Worm (Caenorhabditis elegans): ENCODE data around the gene srh-240.
A peak's percentile ranks its signal among the peaks of the same experiment; 100 is the strongest.

Gene srh-240

DNA sequence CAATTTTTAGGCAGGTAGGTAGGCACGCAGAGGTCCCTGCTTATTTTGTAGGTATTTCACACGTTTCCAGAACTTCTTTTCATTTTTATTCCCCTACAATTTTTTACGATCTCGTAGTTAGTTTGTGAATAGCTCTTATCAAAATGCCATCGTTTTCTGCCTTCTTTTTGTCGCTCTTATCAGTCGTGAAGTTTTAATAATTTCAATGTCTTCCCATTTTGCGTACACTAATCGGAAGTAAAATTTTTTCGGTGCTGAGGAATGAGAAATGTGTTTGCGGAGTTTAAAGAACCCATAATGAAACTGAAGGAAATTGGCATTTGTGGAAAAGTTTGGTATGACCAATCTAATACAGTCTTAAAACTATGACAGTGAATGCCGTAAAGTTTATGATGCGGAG, 15.4 kb downstream of the srh-240 start:
- TF ChIP-seq jun-1 (tag; optimal IDR thresholded peaks at IDR 0.05) (peak; percentile 59), fkh-2 (tag; optimal IDR thresholded peaks at IDR 0.05) (no peak), elt-2 (tag; optimal IDR thresholded peaks at IDR 0.05) (peak; percentile 84), pqm-1 (tag; optimal IDR thresholded peaks at IDR 0.05) (peak; percentile 49)

- TF ChIP-seq hmg-11 (tag; optimal IDR thresholded peaks at IDR 0.05) (no peak), elt-2 (tag; optimal IDR thresholded peaks at IDR 0.05) (peak; percentile 57)
Observed at ce11 chrV:2881016-2881415, 16.0 kb downstream of the srh-240 start, which contains the start of gene ifc-1. Gene ifc-1 (plus strand): TSS chrV:2881393.

ce11 chrV:2881565-2881964, 16.6 kb downstream of the srh-240 start:
- TF ChIP-seq pqm-1 (tag; optimal IDR thresholded peaks at IDR 0.05) (peak; percentile 10), elt-2 (tag; optimal IDR thresholded peaks at IDR 0.05) (peak; percentile 40), lsy-12 (tag; optimal IDR thresholded peaks at IDR 0.05) (no peak), ceh-9 (tag; optimal IDR thresholded peaks at IDR 0.05) (no peak)

ce11 chrV:2883097-2883496, 18.1 kb downstream of the srh-240 start:
- TF ChIP-seq pqm-1 (tag; optimal IDR thresholded peaks at IDR 0.05) (no peak), ceh-28 (tag; optimal IDR thresholded peaks at IDR 0.05) (no peak), mml-1 (tag; optimal IDR thresholded peaks at IDR 0.05) (no peak), lin-39 (tag; optimal IDR thresholded peaks at IDR 0.05) (no peak), elt-1 (tag; optimal IDR thresholded peaks at IDR 0.05) (no peak)

- no peak for TF ChIP-seq lsy-12 (tag; optimal IDR thresholded peaks at IDR 0.05)
- no peak for TF ChIP-seq ztf-11 (tag; optimal IDR thresholded peaks at IDR 0.05)
- no peak for TF ChIP-seq elt-3 (tag; optimal IDR thresholded peaks at IDR 0.05)
- no peak for TF ChIP-seq nhr-76 (tag; optimal IDR thresholded peaks at IDR 0.05)
- no peak for TF ChIP-seq nfya-1 (tag; optimal IDR thresholded peaks at IDR 0.05; ENCODE audit: insufficient read depth)
- no peak for TF ChIP-seq nhr-77 (tag; optimal IDR thresholded peaks at IDR 0.05)
- no peak for TF ChIP-seq lin-39 (tag; optimal IDR thresholded peaks at IDR 0.05)
- no peak for TF ChIP-seq ceh-28 (tag; optimal IDR thresholded peaks at IDR 0.05)
- no peak for TF ChIP-seq zag-1 (tag; optimal IDR thresholded peaks at IDR 0.05)
- TF ChIP-seq elt-2 (tag; optimal IDR thresholded peaks at IDR 0.05), result no peak
- no peak for TF ChIP-seq aly-2 (tag; optimal IDR thresholded peaks at IDR 0.05)
- TF ChIP-seq skn-1 (tag; optimal IDR thresholded peaks at IDR 0.05), result no peak
- no peak for TF ChIP-seq egl-5 (tag; optimal IDR thresholded peaks at IDR 0.05)
- no peak for TF ChIP-seq ztf-4 (tag; optimal IDR thresholded peaks at IDR 0.05)
- no peak for TF ChIP-seq ceh-9 (tag; optimal IDR thresholded peaks at IDR 0.05)
- TF ChIP-seq ceh-82 (tag; optimal IDR thresholded peaks at IDR 0.05), result no peak
- TF ChIP-seq fkh-2 (tag; optimal IDR thresholded peaks at IDR 0.05), result no peak
- no peak for TF ChIP-seq egl-27 (tag; optimal IDR thresholded peaks at IDR 0.05)
- TF ChIP-seq nhr-237 (tag; optimal IDR thresholded peaks at IDR 0.05), result no peak
- TF ChIP-seq jun-1 (tag; optimal IDR thresholded peaks at IDR 0.05), result no peak
Observed at ce11 chrV:2884411-2884810, 19.4 kb downstream of the srh-240 start, which contains the start of gene sre-24. Gene sre-24 (plus strand): TSS chrV:2884711.

DNA sequence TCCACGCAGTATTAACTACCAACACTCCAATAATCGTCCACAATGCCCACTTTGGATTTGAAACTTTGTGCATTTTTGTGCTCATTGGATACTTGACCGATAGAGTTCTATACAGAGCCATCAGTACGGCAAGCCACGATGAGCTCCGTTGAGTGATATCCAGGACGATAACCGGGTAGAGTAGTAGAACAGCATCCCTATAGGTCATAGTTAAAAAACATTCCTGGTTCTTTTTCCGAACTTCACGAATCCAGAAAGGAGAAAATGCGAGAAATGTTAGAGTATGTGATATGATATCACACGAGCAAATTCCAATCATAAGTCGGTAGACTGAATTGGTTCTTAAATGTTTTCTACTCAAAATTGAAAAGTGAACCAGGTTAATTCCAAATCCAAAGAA, 23.3 kb downstream of the srh-240 start:
- no peak for TF ChIP-seq mml-1 (tag; optimal IDR thresholded peaks at IDR 0.05)
- no peak for TF ChIP-seq R02D3.7 (tag; optimal IDR thresholded peaks at IDR 0.05)
- no peak for TF ChIP-seq elt-3 (tag; optimal IDR thresholded peaks at IDR 0.05)
- TF ChIP-seq lin-39 (tag; optimal IDR thresholded peaks at IDR 0.05), result no peak
- TF ChIP-seq lin-15B (tag; optimal IDR thresholded peaks at IDR 0.05), result no peak
- TF ChIP-seq aly-2 (tag; optimal IDR thresholded peaks at IDR 0.05), result no peak
- TF ChIP-seq daf-12 (tag; optimal IDR thresholded peaks at IDR 0.05), result no peak
- TF ChIP-seq nhr-23 (tag; optimal IDR thresholded peaks at IDR 0.05), result no peak
- TF ChIP-seq jun-1 (tag; optimal IDR thresholded peaks at IDR 0.05), result no peak
- TF ChIP-seq elt-2 (tag; optimal IDR thresholded peaks at IDR 0.05), result no peak
- TF ChIP-seq unc-62 (GFP tag; optimal IDR thresholded peaks at IDR 0.05), result no peak
- TF ChIP-seq nhr-67 (tag; optimal IDR thresholded peaks at IDR 0.05), result no peak

ce11 chrV:2888681-2889080, 23.7 kb downstream of the srh-240 start, which contains the start of gene srw-4:
Gene srw-4 (minus strand): TSS chrV:2888781.
- TF ChIP-seq nhr-77 (tag; optimal IDR thresholded peaks at IDR 0.05) (no peak), pha-4 (tag; optimal IDR thresholded peaks at IDR 0.05) (no peak), egl-27 (tag; optimal IDR thresholded peaks at IDR 0.05) (no peak), egl-5 (tag; optimal IDR thresholded peaks at IDR 0.05) (no peak), ZK546.5 (tag; optimal IDR thresholded peaks at IDR 0.05) (no peak), ceh-82 (tag; optimal IDR thresholded peaks at IDR 0.05) (no peak), unc-62 (GFP tag; optimal IDR thresholded peaks at IDR 0.05) (no peak), unc-39 (tag; optimal IDR thresholded peaks at IDR 0.05) (no peak), ceh-9 (tag; optimal IDR thresholded peaks at IDR 0.05) (no peak), mml-1 (tag; optimal IDR thresholded peaks at IDR 0.05) (no peak), ztf-11 (tag; optimal IDR thresholded peaks at IDR 0.05) (no peak)

All from whole organism, L3 larva.